Worm (Caenorhabditis elegans) whole organism, L1 larva: ENCODE measurements around the gene enu-3.2.

Experiments used
- elt-3 ChIP-seq, 6 experiments: fragments of 150-350 bp in 1 of 6; sonication (generic microtip); optimal IDR thresholded peaks; 2 replicates each; lab custom pipeline; 2017 to 2018; ENCODE audit warnings: missing biosample characterization in 6 of 6, missing genetic modification characterization in 6 of 6, inconsistent platforms in 1 of 6
- sptf-1 ChIP-seq: fragments of 150-350 bp; optimal IDR thresholded peaks from 2 replicates; lab custom pipeline; 2014; ENCODE audit warnings: missing biosample characterization, missing genetic modification characterization
- unc-130 ChIP-seq: fragments of 150-350 bp; optimal IDR thresholded peaks from 2 replicates; lab custom pipeline; 2017; ENCODE audit warnings: missing biosample characterization, missing genetic modification characterization, inconsistent platforms

- no peak for TF ChIP-seq sptf-1 (tag; lab: Kevin White, UChicago)
- TF ChIP-seq elt-3 (tag; optimal IDR thresholded peaks at IDR 0.05; lab: Kevin White, UChicago) = no peak
- TF ChIP-seq unc-130 (tag; lab: Kevin White, UChicago) = no peak
Observed at ce11 chrIII:4748666-4749065, 36.4 kb downstream of the enu-3.2 start.
